Fruit fly (Drosophila melanogaster) whole organism, pupa: ENCODE measurements around the gene CG13082.

ENCODE experiments used
- CG13204 ChIP-seq: fragments of 200-800 bp; sonication (Bioruptor generic); optimal IDR thresholded peaks from 2 replicates; lab custom pipeline; 2018; ENCODE audit warnings: missing biosample characterization, mild to moderate bottlenecking, missing genetic modification characterization, moderate library complexity
- CG15710 ChIP-seq: fragments of 200-800 bp; sonication (Bioruptor generic); optimal IDR thresholded peaks from 2 replicates; lab custom pipeline; 2018; ENCODE audit warnings: missing biosample characterization, mild to moderate bottlenecking, missing genetic modification characterization, moderate library complexity
- CG34367 ChIP-seq: fragments of 200-800 bp; sonication (Bioruptor generic); optimal IDR thresholded peaks from 2 replicates; lab custom pipeline; 2018; ENCODE audit warnings: missing biosample characterization, mild to moderate bottlenecking, missing genetic modification characterization
- CG8159 ChIP-seq: fragments of 200-800 bp; sonication (Bioruptor generic); optimal IDR thresholded peaks from 3 replicates; lab custom pipeline; 2018; ENCODE audit warnings: missing biosample characterization, mild to moderate bottlenecking, missing genetic modification characterization, moderate library complexity
- CG8301 ChIP-seq: fragments of 200-800 bp; sonication (Bioruptor generic); optimal IDR thresholded peaks from 2 replicates; lab custom pipeline; 2018; ENCODE audit warnings: missing biosample characterization, mild to moderate bottlenecking, missing genetic modification characterization
- EcR ChIP-seq: fragments of 200-800 bp; sonication (Bioruptor generic); optimal IDR thresholded peaks from 3 replicates; lab custom pipeline; 2019; ENCODE audit warnings: missing biosample characterization, missing genetic modification characterization, mild to moderate bottlenecking, moderate library complexity, missing genetic modification reagents
- Ets98B ChIP-seq: fragments of 200-800 bp; sonication (Bioruptor generic); IDR thresholded peaks from 2 replicates; pipeline ENCODE4 v1.3.6; 2022; ENCODE audit warnings: missing biosample characterization, missing genetic modification characterization
- Pif1A ChIP-seq: fragments of 200-800 bp; sonication (Bioruptor generic); optimal IDR thresholded peaks from 3 replicates; lab custom pipeline; 2016; ENCODE audit warnings: missing biosample characterization, missing genetic modification characterization
- Pif1B ChIP-seq: fragments of 200-800 bp; sonication (Bioruptor generic); optimal IDR thresholded peaks from 3 replicates; lab custom pipeline; 2016; ENCODE audit warnings: missing biosample characterization, missing genetic modification characterization
- fd96Ca ChIP-seq: fragments of 200-800 bp; sonication (Bioruptor generic); IDR thresholded peaks from 3 replicates; pipeline ENCODE4 v1.3.6; 2022; ENCODE audit warnings: missing biosample characterization, missing genetic modification characterization
- rn ChIP-seq: fragments of 200-800 bp; sonication (Bioruptor generic); IDR thresholded peaks from 2 replicates; pipeline ENCODE4 v1.3.6; 2022; ENCODE audit warnings: missing biosample characterization, missing genetic modification characterization

- no peak for TF ChIP-seq CG8301 (tag; lab: Kevin White, UChicago)
- TF ChIP-seq CG8159: no peak
- TF ChIP-seq rn (GFP tag; lab: Robert Waterston, UW): no peak
- no peak for TF ChIP-seq fd96Ca (GFP tag; lab: Robert Waterston, UW)
- no peak for TF ChIP-seq Pif1B (GFP tag; lab: Kevin White, UChicago)
- TF ChIP-seq Ets98B (GFP tag; lab: Robert Waterston, UW): no peak; the same call in 1 of the 2 replicates
- TF ChIP-seq CG13204: no peak
- TF ChIP-seq CG34367 (tag; lab: Kevin White, UChicago): no peak
- TF ChIP-seq EcR: peak; percentile 19
- TF ChIP-seq Pif1A (GFP tag; lab: Kevin White, UChicago): no peak
- peak; percentile 70 for TF ChIP-seq CG15710 (tag; lab: Kevin White, UChicago)
Measured at dm6 chr2L:19492934-19493686, 45.1 kb upstream of the CG13082 start, which contains the start of the genes swm and Ctu2.
